Fruit fly (Drosophila melanogaster) whole organism, embryonic: ENCODE results near the gene Bhmt.

ENCODE experiments used
- CG6854 ChIP-seq: fragments of 200-800 bp; sonication (Bioruptor generic); optimal IDR thresholded peaks from 3 replicates; lab custom pipeline; 2017; ENCODE audit warnings: missing biosample characterization, mild to moderate bottlenecking, missing genetic modification characterization
- Hr39 ChIP-seq: fragments of >200 bp; optimal IDR thresholded peaks from 2 replicates; lab custom pipeline; 2017
- Poxn ChIP-seq: fragments of 200-800 bp; sonication (Bioruptor generic); IDR thresholded peaks from 2 replicates; pipeline ENCODE4 v1.3.6; 2022; ENCODE audit warnings: missing biosample characterization, missing genetic modification characterization
- Sox102F ChIP-seq: fragments of 200-800 bp; sonication (Bioruptor generic); optimal IDR thresholded peaks from 2 replicates; lab custom pipeline; 2018; ENCODE audit warnings: missing biosample characterization, mild to moderate bottlenecking, missing genetic modification characterization, moderate library complexity
- jumu ChIP-seq: fragments of 200-800 bp; sonication (Bioruptor generic); optimal IDR thresholded peaks from 3 replicates; lab custom pipeline; 2016; ENCODE audit warnings: missing biosample characterization, missing genetic modification characterization
- lola ChIP-seq, 3 experiments: fragments of >200 bp in 2 of 3; fragments of 200-800 bp in 1 of 3; sonication (Bioruptor generic) in 1 of 3; optimal IDR thresholded peaks; 2 replicates each; lab custom pipeline; 2017 to 2019; ENCODE audit warnings: missing biosample characterization in 3 of 3, missing genetic modification characterization in 3 of 3, mild to moderate bottlenecking in 1 of 3, moderate library complexity in 1 of 3

DNA sequence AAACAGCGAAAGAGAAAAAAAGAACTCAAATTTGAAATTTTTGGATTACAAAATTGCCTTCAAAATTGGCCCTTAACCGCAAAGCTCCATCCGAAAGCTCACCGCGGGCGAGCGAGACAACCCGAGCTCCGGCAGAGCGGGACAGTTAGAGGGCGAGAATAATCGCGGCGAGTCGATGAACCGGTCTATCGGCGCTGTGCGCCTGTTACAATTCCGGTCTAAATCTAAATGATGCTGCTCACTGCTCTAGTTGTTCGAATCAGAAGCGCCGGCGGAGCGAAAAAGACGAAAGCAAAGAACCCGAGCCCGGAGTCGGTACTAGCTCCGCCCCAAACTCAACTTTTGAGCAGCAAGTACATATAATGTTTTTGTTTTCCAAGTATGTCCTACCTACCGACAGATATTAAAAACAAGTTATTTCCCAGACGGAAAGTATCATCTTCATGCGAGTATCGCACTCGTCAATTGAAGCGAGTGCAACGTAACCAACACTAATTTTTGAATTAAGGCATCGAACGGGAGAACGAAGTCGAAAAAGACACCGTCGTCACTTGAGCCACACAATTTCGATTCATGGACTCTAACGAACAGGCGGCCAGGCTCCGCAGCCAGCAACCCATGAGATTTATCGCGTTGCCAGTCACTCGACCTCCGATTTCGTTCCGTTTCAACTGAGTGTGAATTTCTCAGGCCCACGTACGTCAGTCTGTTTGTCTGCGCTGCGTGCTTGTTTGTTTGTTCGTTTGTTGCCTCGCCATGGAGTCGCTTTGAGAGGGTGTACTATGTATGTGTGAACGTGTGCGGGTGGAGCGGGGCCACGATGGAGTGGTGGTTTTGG, 12.7 kb downstream of the Bhmt start:
- TF ChIP-seq Poxn (GFP tag; lab: Robert Waterston, UW) (no peak), jumu (GFP tag; lab: Kevin White, UChicago) (no peak), Hr39 (lab: Kevin White, UChicago) (no peak), Sox102F (GFP tag; lab: Kevin White, UChicago) (no peak), lola (GFP tag; optimal IDR thresholded peaks at IDR 0.05; lab: Kevin White, UChicago) (no peak), CG6854 (GFP tag; lab: Kevin White, UChicago) (no peak)
